Worm (Caenorhabditis elegans) whole organism, L4/young adult: ENCODE data around the gene nspa-9.

Source experiments
- W03F9.2 ChIP-seq: fragments of 150-350 bp; optimal IDR thresholded peaks from 2 replicates; lab custom pipeline; 2014; ENCODE audit warnings: missing biosample characterization, missing genetic modification characterization
- dao-5 ChIP-seq: sonication (generic microtip); optimal IDR thresholded peaks from 2 replicates; lab custom pipeline; 2016; ENCODE audit warnings: missing genotype, missing genetic modification characterization, moderate library complexity, missing compliant biosample characterization
- him-1 ChIP-seq: sonication (generic microtip); optimal IDR thresholded peaks from 2 replicates; lab custom pipeline; 2016; ENCODE audit warnings: missing genotype, missing genetic modification reagents, missing genetic modification characterization, missing compliant biosample characterization

- TF ChIP-seq W03F9.2 (tag; lab: Kevin White, UChicago) (no peak), him-1 (tag; lab: Kevin White, UChicago) (no peak), dao-5 (no peak)
Measured at ce11 chrX:11784230-11784629, 45.4 kb downstream of the nspa-9 start, which contains the start of gene Y102F5A.1.
